Fruit fly (Drosophila melanogaster): ENCODE measurements around the gene snRNP-U1-70K.
A peak's percentile ranks its signal among the peaks of the same experiment; 100 is the strongest.

The snRNP-U1-70K gene

DNA sequence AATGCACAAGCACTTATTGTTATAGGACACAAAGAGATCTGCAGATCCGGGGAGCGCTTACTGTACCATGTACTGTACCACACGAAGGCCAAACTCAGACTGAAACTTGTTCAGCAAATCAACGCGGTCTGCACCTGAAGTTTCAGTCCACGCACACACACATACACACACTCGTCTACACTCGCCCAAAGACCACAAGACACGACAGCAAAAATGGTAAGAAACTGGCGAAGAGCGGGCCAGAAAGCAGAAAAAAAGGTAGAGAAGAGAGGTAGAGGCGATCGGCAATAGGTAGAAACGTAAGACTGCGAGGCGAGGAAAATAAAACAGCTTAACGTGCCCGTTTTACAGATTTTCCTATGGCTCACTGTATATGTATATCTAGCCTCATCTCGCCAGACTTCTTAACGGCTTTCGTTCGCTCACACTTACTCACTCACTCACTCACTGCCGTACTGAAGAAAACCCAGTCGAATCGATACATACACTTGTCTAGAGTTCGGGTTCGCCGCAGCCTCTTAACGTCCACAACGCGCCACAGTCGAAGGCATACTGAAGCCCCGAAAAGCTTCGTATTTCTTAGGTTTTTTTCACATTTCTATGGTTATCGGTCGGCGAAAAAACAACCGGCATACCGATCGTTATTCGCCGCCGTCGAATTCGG, 38.4 kb upstream of the snRNP-U1-70K start, which contains the start of gene uif:
Gene uif, minus strand, starts transcription at position 553 of the 664 bp plus-strand sequence.
- TF ChIP-seq luna (GFP tag; optimal IDR thresholded peaks at IDR 0.05) (no peak), Med (GFP tag) (peak; percentile 60), B-H2 (GFP tag; optimal IDR thresholded peaks at IDR 0.05) (no peak), cg (GFP tag; optimal IDR thresholded peaks at IDR 0.05) (peak; percentile 73), Dref (GFP tag; IDR thresholded peaks at IDR 0.05) (no peak), Mes4 (GFP tag; optimal IDR thresholded peaks at IDR 0.05) (no peak), CG31441 (GFP tag; IDR thresholded peaks at IDR 0.05) (no peak), Jarid2 (GFP tag; optimal IDR thresholded peaks at IDR 0.05) (peak; percentile 77), CG34376 (GFP tag; optimal IDR thresholded peaks at IDR 0.05) (no peak), p53 (GFP tag; optimal IDR thresholded peaks at IDR 0.05) (no peak), gsb-n (tag; optimal IDR thresholded peaks at IDR 0.05) (no peak), tll (GFP tag; optimal IDR thresholded peaks at IDR 0.05) (no peak), CG30020 (tag; optimal IDR thresholded peaks at IDR 0.05) (no peak), ATbp (GFP tag; optimal IDR thresholded peaks at IDR 0.05) (no peak), klu (GFP tag; IDR thresholded peaks at IDR 0.05) (no peak; the same call in 1 of the 2 replicates), psq (GFP tag; optimal IDR thresholded peaks at IDR 0.05) (peak; percentile 28), Doc2 (GFP tag; IDR thresholded peaks at IDR 0.05) (no peak), CG32532 (GFP tag; IDR thresholded peaks at IDR 0.05) (no peak), pfk (GFP tag; optimal IDR thresholded peaks at IDR 0.05) (no peak), mld (GFP tag; IDR thresholded peaks at IDR 0.05; ENCODE audit: partially characterized antibody) (no peak), CG32767 (GFP tag; IDR thresholded peaks at IDR 0.05) (peak; percentile 38; the same call in 1 of the 2 replicates), CrebB (tag; optimal IDR thresholded peaks at IDR 0.05) (no peak), CG12104 (GFP tag; optimal IDR thresholded peaks at IDR 0.05) (no peak), Elba2 (GFP tag; optimal IDR thresholded peaks at IDR 0.05) (peak; percentile 49), CG1647 (GFP tag; optimal IDR thresholded peaks at IDR 0.05) (no peak), shn (GFP tag; optimal IDR thresholded peaks at IDR 0.05) (no peak), CG3995 (GFP tag; optimal IDR thresholded peaks at IDR 0.05) (no peak), D (optimal IDR thresholded peaks at IDR 0.05) (peak; percentile 77), D (GFP tag; optimal IDR thresholded peaks at IDR 0.05) (no peak), CG14050 (GFP tag; IDR thresholded peaks at IDR 0.05) (no peak), BtbVII (GFP tag; optimal IDR thresholded peaks at IDR 0.05) (no peak), Atf3 (GFP tag; optimal IDR thresholded peaks at IDR 0.05) (no peak), CG1832 (GFP tag; optimal IDR thresholded peaks at IDR 0.05) (no peak), jing (GFP tag; optimal IDR thresholded peaks at IDR 0.05) (no peak), ara (GFP tag; IDR thresholded peaks at IDR 0.05) (no peak), knrl (GFP tag; IDR thresholded peaks at IDR 0.05; ENCODE audit: partially characterized antibody) (no peak), CG4282 (GFP tag; optimal IDR thresholded peaks at IDR 0.05) (no peak), Fer3 (tag; optimal IDR thresholded peaks at IDR 0.05) (no peak), CG33213 (GFP tag; optimal IDR thresholded peaks at IDR 0.05) (no peak), Dip3 (GFP tag; optimal IDR thresholded peaks at IDR 0.05) (no peak), CG7745 (tag; optimal IDR thresholded peaks at IDR 0.05) (no peak), ttk (GFP tag; IDR thresholded peaks at IDR 0.05) (no peak), da (GFP tag; optimal IDR thresholded peaks at IDR 0.05) (no peak), CG3407 (GFP tag; optimal IDR thresholded peaks at IDR 0.05) (no peak), tgo (GFP tag; IDR thresholded peaks at IDR 0.05) (no peak), sc (optimal IDR thresholded peaks at IDR 0.05) (no peak), sc (GFP tag; optimal IDR thresholded peaks at IDR 0.05) (no peak), CG15011 (GFP tag; optimal IDR thresholded peaks at IDR 0.05) (no peak), CG13894 (tag; optimal IDR thresholded peaks at IDR 0.05) (no peak), grn (GFP tag; optimal IDR thresholded peaks at IDR 0.05) (no peak), NfI (GFP tag; optimal IDR thresholded peaks at IDR 0.05) (no peak)
